Worm (Caenorhabditis elegans) whole organism, late embryonic: ENCODE data around the gene F01G10.5.

Source experiments
- C08G9.2 ChIP-seq: sonication (generic microtip); optimal IDR thresholded peaks from 2 replicates; lab custom pipeline; 2016; ENCODE audit warnings: mild to moderate bottlenecking, missing genetic modification characterization, moderate library complexity, missing compliant biosample characterization
- C38D4.7 ChIP-seq: fragments of 200-800 bp; sonication (Bioruptor generic); optimal IDR thresholded peaks from 2 replicates; lab custom pipeline; 2018; ENCODE audit warnings: mild to moderate bottlenecking, missing genetic modification characterization, moderate library complexity, missing compliant biosample characterization
- F13H6.1 ChIP-seq: sonication (generic microtip); optimal IDR thresholded peaks from 2 replicates; lab custom pipeline; 2016; ENCODE audit warnings: missing genetic modification characterization, missing compliant biosample characterization
- K02D7.2 ChIP-seq: sonication (generic microtip); optimal IDR thresholded peaks from 2 replicates; lab custom pipeline; 2017; ENCODE audit warnings: mild to moderate bottlenecking, missing genetic modification characterization, missing compliant biosample characterization
- Y22D7AL.16 ChIP-seq: sonication (generic microtip); optimal IDR thresholded peaks from 2 replicates; lab custom pipeline; 2016; ENCODE audit warnings: missing genetic modification characterization, missing compliant biosample characterization
- ahr-1 ChIP-seq: sonication (generic microtip); optimal IDR thresholded peaks from 2 replicates; lab custom pipeline; 2016; ENCODE audit warnings: missing genetic modification characterization, missing compliant biosample characterization
- ceh-19 ChIP-seq: fragments of 200-800 bp; sonication (Bioruptor generic); optimal IDR thresholded peaks from 2 replicates; lab custom pipeline; 2018; ENCODE audit warnings: mild to moderate bottlenecking, missing genetic modification characterization, missing compliant biosample characterization
- ceh-24 ChIP-seq: sonication (generic microtip); optimal IDR thresholded peaks from 2 replicates; lab custom pipeline; 2016; ENCODE audit warnings: mild to moderate bottlenecking, missing genetic modification characterization, missing compliant biosample characterization
- ceh-30 ChIP-seq: fragments of 150-350 bp; optimal IDR thresholded peaks from 2 replicates; lab custom pipeline; 2014; ENCODE audit warnings: missing biosample characterization, missing genetic modification characterization
- ceh-31 ChIP-seq: sonication (generic microtip); optimal IDR thresholded peaks from 2 replicates; lab custom pipeline; 2016; ENCODE audit warnings: missing genetic modification characterization, missing compliant biosample characterization
- ceh-34 ChIP-seq: sonication (generic microtip); optimal IDR thresholded peaks from 2 replicates; lab custom pipeline; 2016; ENCODE audit warnings: mild to moderate bottlenecking, missing genetic modification characterization, missing compliant biosample characterization
- ceh-48 ChIP-seq: sonication (generic microtip); optimal IDR thresholded peaks from 2 replicates; lab custom pipeline; 2016; ENCODE audit warnings: missing genetic modification characterization, inconsistent platforms, missing compliant biosample characterization
- ceh-6 ChIP-seq: fragments of 200-800 bp; sonication (Bioruptor generic); optimal IDR thresholded peaks from 2 replicates; lab custom pipeline; 2018; ENCODE audit warnings: mild to moderate bottlenecking, missing genetic modification characterization, missing compliant biosample characterization
- ceh-9 ChIP-seq: sonication (generic microtip); optimal IDR thresholded peaks from 2 replicates; lab custom pipeline; 2016; ENCODE audit warnings: mild to moderate bottlenecking, missing genetic modification characterization, inconsistent platforms, missing compliant biosample characterization
- dmd-4 ChIP-seq: sonication (generic microtip); optimal IDR thresholded peaks from 2 replicates; lab custom pipeline; 2016; ENCODE audit warnings: borderline replicate concordance, missing genetic modification characterization, missing compliant biosample characterization
- dve-1 ChIP-seq: sonication (generic microtip); optimal IDR thresholded peaks from 2 replicates; lab custom pipeline; 2017; ENCODE audit warnings: antibody characterized with exemption, mild to moderate bottlenecking, missing genetic modification characterization, missing compliant biosample characterization
- elt-4 ChIP-seq: sonication (generic microtip); optimal IDR thresholded peaks from 2 replicates; lab custom pipeline; 2016; ENCODE audit warnings: missing genetic modification characterization, missing compliant biosample characterization
- ets-4 ChIP-seq: sonication (generic microtip); optimal IDR thresholded peaks from 2 replicates; lab custom pipeline; 2016; ENCODE audit warnings: missing genetic modification characterization, missing compliant biosample characterization
- eyg-1 ChIP-seq: sonication (generic microtip); optimal IDR thresholded peaks from 2 replicates; lab custom pipeline; 2016; ENCODE audit warnings: missing genotype, missing genetic modification characterization, missing compliant biosample characterization
- fkh-10 ChIP-seq: fragments of 150-350 bp; optimal IDR thresholded peaks from 2 replicates; lab custom pipeline; 2014; ENCODE audit warnings: missing biosample characterization, missing genetic modification reagents, missing genetic modification characterization
- fkh-6 ChIP-seq: sonication (generic microtip); optimal IDR thresholded peaks from 2 replicates; lab custom pipeline; 2016; ENCODE audit warnings: missing genetic modification characterization, missing compliant biosample characterization
- gmeb-2 ChIP-seq: sonication (generic microtip); optimal IDR thresholded peaks from 2 replicates; lab custom pipeline; 2016; ENCODE audit warnings: missing genetic modification characterization, inconsistent platforms, missing compliant biosample characterization
- hlh-15 ChIP-seq: sonication (generic microtip); optimal IDR thresholded peaks from 2 replicates; lab custom pipeline; 2016; ENCODE audit warnings: missing genetic modification characterization, missing compliant biosample characterization
- hlh-30 ChIP-seq: sonication (generic microtip); optimal IDR thresholded peaks from 2 replicates; lab custom pipeline; 2017; ENCODE audit warnings: antibody characterized with exemption, missing genetic modification characterization, missing compliant biosample characterization; ENCODE audit not compliant: insufficient read depth
- lin-11 ChIP-seq: fragments of 200-800 bp; sonication (Bioruptor generic); optimal IDR thresholded peaks from 2 replicates; lab custom pipeline; 2018; ENCODE audit warnings: mild to moderate bottlenecking, missing genetic modification characterization, missing compliant biosample characterization
- nfya-1 ChIP-seq: sonication (generic microtip); optimal IDR thresholded peaks from 2 replicates; lab custom pipeline; 2017; ENCODE audit warnings: missing genetic modification characterization, mild to moderate bottlenecking, missing compliant biosample characterization, antibody characterized with exemption, moderate library complexity
- npax-4 ChIP-seq: sonication (generic microtip); optimal IDR thresholded peaks from 2 replicates; lab custom pipeline; 2016; ENCODE audit warnings: missing genetic modification characterization, missing compliant biosample characterization
- pag-3 ChIP-seq: sonication (generic microtip); optimal IDR thresholded peaks from 2 replicates; lab custom pipeline; 2016; ENCODE audit warnings: missing compliant biosample characterization, missing genetic modification characterization, borderline replicate concordance
- pha-4 ChIP-seq: fragments of 150-350 bp; optimal IDR thresholded peaks from 2 replicates; lab custom pipeline; 2018; ENCODE audit warnings: missing biosample characterization, missing genetic modification reagents, missing genetic modification characterization
- pqm-1 ChIP-seq: sonication (generic microtip); optimal IDR thresholded peaks from 2 replicates; lab custom pipeline; 2016; ENCODE audit warnings: missing genetic modification characterization, missing compliant biosample characterization
- pros-1 ChIP-seq: fragments of 150-350 bp; optimal IDR thresholded peaks from 2 replicates; lab custom pipeline; 2014; ENCODE audit warnings: missing biosample characterization, missing genetic modification reagents, missing genetic modification characterization
- ref-2 ChIP-seq: sonication (generic microtip); optimal IDR thresholded peaks from 2 replicates; lab custom pipeline; 2016; ENCODE audit warnings: missing genetic modification characterization, missing compliant biosample characterization
- rnt-1 ChIP-seq: sonication (generic microtip); optimal IDR thresholded peaks from 2 replicates; lab custom pipeline; 2016; ENCODE audit warnings: missing genetic modification characterization, missing compliant biosample characterization
- sdc-2 ChIP-seq: sonication (generic microtip); optimal IDR thresholded peaks from 2 replicates; lab custom pipeline; 2016; ENCODE audit warnings: missing genotype, missing genetic modification characterization, missing compliant biosample characterization
- sox-2 ChIP-seq: fragments of 200-800 bp; sonication (Bioruptor generic); IDR thresholded peaks from 2 replicates; pipeline ENCODE4 v1.3.6; 2022; ENCODE audit warnings: missing genetic modification reagents, missing genetic modification characterization, missing compliant biosample characterization
- sox-4 ChIP-seq: sonication (generic microtip); optimal IDR thresholded peaks from 2 replicates; lab custom pipeline; 2017; ENCODE audit warnings: mild to moderate bottlenecking, missing genetic modification characterization, inconsistent platforms, missing compliant biosample characterization
- tbx-2 ChIP-seq: sonication (generic microtip); optimal IDR thresholded peaks from 2 replicates; lab custom pipeline; 2016; ENCODE audit warnings: missing genetic modification characterization, missing compliant biosample characterization
- ttx-3 ChIP-seq: sonication (generic microtip); optimal IDR thresholded peaks from 2 replicates; lab custom pipeline; 2016; ENCODE audit warnings: missing genetic modification reagents, missing genetic modification characterization, missing compliant biosample characterization
- unc-42 ChIP-seq: sonication (generic microtip); optimal IDR thresholded peaks from 2 replicates; lab custom pipeline; 2016; ENCODE audit warnings: missing genotype, missing genetic modification characterization, missing compliant biosample characterization
- unc-55 ChIP-seq: sonication (generic microtip); optimal IDR thresholded peaks from 2 replicates; lab custom pipeline; 2017; ENCODE audit warnings: missing biosample characterization, missing genetic modification reagents, missing genetic modification characterization
- unc-86 ChIP-seq: sonication (generic microtip); optimal IDR thresholded peaks from 2 replicates; lab custom pipeline; 2016; ENCODE audit warnings: missing genetic modification characterization, missing compliant biosample characterization
- zip-5 ChIP-seq: sonication (generic microtip); optimal IDR thresholded peaks from 2 replicates; lab custom pipeline; 2016; ENCODE audit warnings: missing genetic modification characterization, missing compliant biosample characterization

F01G10.5 gene

ce11 chrIV:10269137-10269933 is 38.5 kb upstream of the F01G10.5 start, which contains the start of the genes nspd-7 and Y43C5A.2:
nspd-7 (minus strand) TSS chrIV:10269187.
Y43C5A.2 (plus strand) TSS chrIV:10269883.
- no peak for TF ChIP-seq unc-86 (tag; lab: Kevin White, UChicago)
- no peak for TF ChIP-seq sdc-2
- no peak for TF ChIP-seq zip-5
- no peak for TF ChIP-seq ceh-30
- no peak for TF ChIP-seq fkh-6 (tag; lab: Kevin White, UChicago)
- TF ChIP-seq pqm-1 (tag; lab: Kevin White, UChicago): no peak
- TF ChIP-seq ceh-48: no peak
- TF ChIP-seq ref-2 (tag; lab: Kevin White, UChicago): no peak
- TF ChIP-seq K02D7.2: no peak
- no peak for TF ChIP-seq tbx-2 (tag; lab: Kevin White, UChicago)
- TF ChIP-seq C38D4.7: no peak
- TF ChIP-seq elt-4 (tag; lab: Kevin White, UChicago): no peak
- no peak for TF ChIP-seq hlh-15 (tag; lab: Kevin White, UChicago)
- no peak for TF ChIP-seq pha-4 (tag; lab: Kevin White, UChicago)
- TF ChIP-seq ceh-19 (GFP tag; lab: Kevin White, UChicago): no peak

ce11 chrIV:10261061-10261460 is 30.2 kb upstream of the F01G10.5 start:
- TF ChIP-seq rnt-1 (tag; lab: Kevin White, UChicago) (peak; percentile 44), npax-4 (no peak)

ce11 chrIV:10259557-10259956 is 28.7 kb upstream of the F01G10.5 start, which contains the start of gene F01G10.9:
F01G10.9 (minus strand) TSS chrIV:10259657.
- TF ChIP-seq gmeb-2 (tag; lab: Kevin White, UChicago) (no peak), ceh-48 (no peak), ttx-3 (tag; lab: Kevin White, UChicago) (no peak), sox-4 (tag; lab: Kevin White, UChicago) (no peak), Y22D7AL.16 (tag; lab: Kevin White, UChicago) (no peak), dmd-4 (tag; lab: Kevin White, UChicago) (no peak), sox-2 (GFP tag; lab: Robert Waterston, UW) (no peak)

ce11 chrIV:10252886-10253639 is 22.2 kb upstream of the F01G10.5 start:
- no peak for TF ChIP-seq lin-11 (tag; lab: Kevin White, UChicago)
- TF ChIP-seq ceh-24: no peak
- no peak for TF ChIP-seq sox-4 (tag; lab: Kevin White, UChicago)
- TF ChIP-seq dve-1: no peak
- TF ChIP-seq, all 69 proteins: peak for 0

- TF ChIP-seq C08G9.2 (tag; lab: Kevin White, UChicago) (peak; percentile 44), fkh-10 (no peak), pros-1 (tag; lab: Kevin White, UChicago) (peak; percentile 56), ceh-9 (tag; lab: Kevin White, UChicago) (no peak), ceh-6 (GFP tag; lab: Kevin White, UChicago) (no peak), ceh-31 (tag; lab: Kevin White, UChicago) (peak; percentile 61), eyg-1 (tag; lab: Kevin White, UChicago) (peak; percentile 17), pag-3 (tag; lab: Kevin White, UChicago) (peak; percentile 5), ahr-1 (tag; lab: Kevin White, UChicago) (no peak), tbx-2 (tag; lab: Kevin White, UChicago) (peak; percentile 46), ref-2 (tag; lab: Kevin White, UChicago) (peak; percentile 66), ceh-34 (tag; lab: Kevin White, UChicago) (peak; percentile 2), nfya-1 (tag; lab: Kevin White, UChicago) (peak; percentile 64), ets-4 (tag; lab: Kevin White, UChicago) (peak; percentile 20), pqm-1 (tag; lab: Kevin White, UChicago) (peak; percentile 25), hlh-15 (tag; lab: Kevin White, UChicago) (no peak), unc-55 (peak; percentile 77), Y22D7AL.16 (tag; lab: Kevin White, UChicago) (no peak), unc-42 (tag; lab: Kevin White, UChicago) (peak; percentile 77), F13H6.1 (tag; lab: Kevin White, UChicago) (peak; percentile 38), hlh-30 (tag; lab: Kevin White, UChicago) (peak; percentile 87)
These were observed 21.5 kb upstream of the F01G10.5 start for ce11 chrIV:10252350-10252792.
